Fruit fly (Drosophila melanogaster) whole organism, embryonic: ENCODE results near the gene ScpX.

Source experiments
- Adf1 ChIP-seq: fragments of 200-800 bp; sonication (Bioruptor generic); IDR thresholded peaks from 2 replicates; pipeline ENCODE4 v1.3.6; 2022; ENCODE audit warnings: missing biosample characterization, missing genetic modification characterization
- BEAF-32 ChIP-seq: fragments of 200-800 bp; sonication (Bioruptor generic); optimal IDR thresholded peaks from 3 replicates; lab custom pipeline; 2017; ENCODE audit warnings: missing biosample characterization, missing genetic modification characterization, mild to moderate bottlenecking, moderate library complexity, missing genetic modification reagents
- CG10431 ChIP-seq: fragments of 200-800 bp; sonication (Bioruptor generic); optimal IDR thresholded peaks from 3 replicates; lab custom pipeline; 2018; ENCODE audit warnings: missing biosample characterization, mild to moderate bottlenecking, missing genetic modification characterization
- CG11504 ChIP-seq: fragments of 200-800 bp; sonication (Bioruptor generic); optimal IDR thresholded peaks from 3 replicates; lab custom pipeline; 2019; ENCODE audit warnings: missing biosample characterization, mild to moderate bottlenecking, missing genetic modification characterization, moderate library complexity
- CG12236 ChIP-seq: fragments of 200-800 bp; sonication (Bioruptor generic); optimal IDR thresholded peaks from 2 replicates; lab custom pipeline; 2016; ENCODE audit warnings: missing biosample characterization, missing genetic modification characterization
- CG12744 ChIP-seq: fragments of 200-800 bp; sonication (Bioruptor generic); optimal IDR thresholded peaks from 2 replicates; lab custom pipeline; 2016; ENCODE audit warnings: missing biosample characterization, missing genetic modification characterization
- CG13296 ChIP-seq: fragments of 200-800 bp; sonication (Bioruptor generic); optimal IDR thresholded peaks from 3 replicates; lab custom pipeline; 2018; ENCODE audit warnings: missing biosample characterization, mild to moderate bottlenecking, missing genetic modification characterization
- CG13894 ChIP-seq: fragments of 200-800 bp; sonication (Bioruptor generic); optimal IDR thresholded peaks from 3 replicates; lab custom pipeline; 2018; ENCODE audit warnings: missing biosample characterization, mild to moderate bottlenecking, missing genetic modification characterization, moderate library complexity
- CG15696 ChIP-seq: fragments of 200-800 bp; sonication (Bioruptor generic); optimal IDR thresholded peaks from 2 replicates; lab custom pipeline; 2019; ENCODE audit warnings: missing biosample characterization, mild to moderate bottlenecking, missing genetic modification characterization, moderate library complexity
- CG18599 ChIP-seq: fragments of 200-800 bp; sonication (Bioruptor generic); optimal IDR thresholded peaks from 3 replicates; lab custom pipeline; 2017; ENCODE audit warnings: missing biosample characterization, missing genetic modification characterization, mild to moderate bottlenecking, moderate library complexity, missing genetic modification reagents
- CG2202 ChIP-seq: fragments of 200-800 bp; sonication (Bioruptor generic); optimal IDR thresholded peaks from 2 replicates; lab custom pipeline; 2018; ENCODE audit warnings: missing biosample characterization, mild to moderate bottlenecking, missing genetic modification characterization
- CG30020 ChIP-seq: fragments of 200-800 bp; optimal IDR thresholded peaks from 2 replicates; lab custom pipeline; 2019; ENCODE audit warnings: missing biosample characterization, mild to moderate bottlenecking, missing genetic modification characterization, moderate library complexity
- CG3065 ChIP-seq: fragments of 200-800 bp; sonication (Bioruptor generic); optimal IDR thresholded peaks from 2 replicates; lab custom pipeline; 2016; ENCODE audit warnings: missing biosample characterization, missing genetic modification characterization
- CG3163 ChIP-seq: fragments of 200-800 bp; sonication (Bioruptor generic); optimal IDR thresholded peaks from 3 replicates; lab custom pipeline; 2016; ENCODE audit warnings: missing biosample characterization, missing genetic modification characterization
- CG34224 ChIP-seq: fragments of 200-800 bp; sonication (Bioruptor generic); IDR thresholded peaks from 3 replicates; pipeline ENCODE4 v1.3.6; 2022; ENCODE audit warnings: missing biosample characterization, missing genetic modification characterization; ENCODE audit not compliant: partially characterized antibody
- CG3726 ChIP-seq: fragments of 200-800 bp; sonication (Bioruptor generic); IDR thresholded peaks from 3 replicates; pipeline ENCODE4, ENCODE4 v1.3.6; 2022; ENCODE audit warnings: missing biosample characterization, missing genetic modification characterization
- CG6765 ChIP-seq: fragments of 200-800 bp; sonication (Bioruptor generic); optimal IDR thresholded peaks from 3 replicates; lab custom pipeline; 2017; ENCODE audit warnings: missing biosample characterization, mild to moderate bottlenecking, missing genetic modification characterization
- CG6854 ChIP-seq: fragments of 200-800 bp; sonication (Bioruptor generic); optimal IDR thresholded peaks from 3 replicates; lab custom pipeline; 2017; ENCODE audit warnings: missing biosample characterization, mild to moderate bottlenecking, missing genetic modification characterization
- CG7271 ChIP-seq: fragments of 200-800 bp; sonication (Bioruptor generic); optimal IDR thresholded peaks from 2 replicates; lab custom pipeline; 2018; ENCODE audit warnings: missing biosample characterization, mild to moderate bottlenecking, missing genetic modification characterization, moderate library complexity
- CG7556 ChIP-seq: fragments of 200-800 bp; sonication (Bioruptor generic); optimal IDR thresholded peaks from 2 replicates; lab custom pipeline; 2017; ENCODE audit warnings: missing biosample characterization, mild to moderate bottlenecking, missing genetic modification characterization
- CG7745 ChIP-seq: fragments of 200-800 bp; sonication (Bioruptor generic); optimal IDR thresholded peaks from 2 replicates; lab custom pipeline; 2018; ENCODE audit warnings: missing biosample characterization, mild to moderate bottlenecking, missing genetic modification characterization, moderate library complexity
- CG8290 ChIP-seq, 3 experiments: fragments of 200-800 bp; sonication (Bioruptor generic); optimal IDR thresholded peaks; 2 replicates each; lab custom pipeline; 2016 to 2019; ENCODE audit warnings: missing biosample characterization in 3 of 3, missing genetic modification characterization in 3 of 3, mild to moderate bottlenecking in 2 of 3, moderate library complexity in 1 of 3
- D ChIP-seq, 2 experiments: fragments of 200-800 bp in 1 of 2; fragments of >200 bp in 1 of 2; sonication (Bioruptor generic) in 1 of 2; optimal IDR thresholded peaks; 2 replicates in 1 of 2; 3 replicates in 1 of 2; lab custom pipeline; 2017; ENCODE audit warnings: mild to moderate bottlenecking in 1 of 2, missing biosample characterization in 1 of 2, missing genetic modification characterization in 1 of 2, missing genetic modification reagents in 1 of 2
- Dad ChIP-seq: fragments of 200-800 bp; sonication (Bioruptor generic); optimal IDR thresholded peaks from 3 replicates; lab custom pipeline; 2016; ENCODE audit warnings: missing biosample characterization, missing genetic modification characterization
- Fer1 ChIP-seq: fragments of 200-800 bp; sonication (Bioruptor generic); optimal IDR thresholded peaks from 2 replicates; lab custom pipeline; 2017; ENCODE audit warnings: missing biosample characterization, mild to moderate bottlenecking, missing genetic modification characterization
- HHEX ChIP-seq: fragments of 200-800 bp; sonication (Bioruptor generic); optimal IDR thresholded peaks from 3 replicates; lab custom pipeline; 2017; ENCODE audit warnings: missing biosample characterization, mild to moderate bottlenecking, missing genetic modification characterization, missing genetic modification reagents
- HLH4C ChIP-seq: fragments of 200-800 bp; sonication (Bioruptor generic); IDR thresholded peaks from 3 replicates; pipeline ENCODE4 v1.3.6; 2022; ENCODE audit warnings: missing biosample characterization, missing genetic modification characterization; ENCODE audit not compliant: partially characterized antibody
- Hr39 ChIP-seq: fragments of >200 bp; optimal IDR thresholded peaks from 2 replicates; lab custom pipeline; 2017
- Kr ChIP-seq: fragments of 200-800 bp; sonication (Bioruptor generic); optimal IDR thresholded peaks from 2 replicates; lab custom pipeline; 2017; ENCODE audit warnings: missing biosample characterization, mild to moderate bottlenecking, missing genetic modification characterization
- Mad ChIP-seq: fragments of 200-800 bp; sonication (Bioruptor generic); optimal IDR thresholded peaks from 2 replicates; lab custom pipeline; 2016; ENCODE audit warnings: missing biosample characterization, missing genetic modification characterization
- Optix ChIP-seq: fragments of 200-800 bp; sonication (Bioruptor generic); IDR thresholded peaks from 3 replicates; pipeline ENCODE4 v1.3.6; 2022; ENCODE audit warnings: missing biosample characterization, missing genetic modification characterization
- Rx ChIP-seq: fragments of 200-800 bp; sonication (Bioruptor generic); IDR thresholded peaks from 2 replicates; pipeline ENCODE4 v1.3.6; 2022; ENCODE audit warnings: missing biosample characterization, missing genetic modification characterization
- Sry-δ ChIP-seq: fragments of 200-800 bp; sonication (Bioruptor generic); optimal IDR thresholded peaks from 2 replicates; lab custom pipeline; 2016; ENCODE audit warnings: missing biosample characterization, missing genetic modification characterization
- caup ChIP-seq: fragments of 200-800 bp; sonication (Bioruptor generic); optimal IDR thresholded peaks from 3 replicates; lab custom pipeline; 2017; ENCODE audit warnings: missing biosample characterization, mild to moderate bottlenecking, missing genetic modification characterization, moderate library complexity; ENCODE audit not compliant: severe bottlenecking
- chif ChIP-seq, 2 experiments: fragments of 200-800 bp; sonication (Bioruptor generic); optimal IDR thresholded peaks; 3 replicates each; lab custom pipeline; 2016; ENCODE audit warnings: missing biosample characterization in 2 of 2, missing genetic modification characterization in 2 of 2
- ewg ChIP-seq: fragments of 200-800 bp; sonication (Bioruptor generic); optimal IDR thresholded peaks from 3 replicates; lab custom pipeline; 2017; ENCODE audit warnings: mild to moderate bottlenecking, missing biosample characterization, missing genetic modification reagents, missing genetic modification characterization
- fd96Cb ChIP-seq: fragments of 200-800 bp; sonication (Bioruptor generic); optimal IDR thresholded peaks from 2 replicates; lab custom pipeline; 2018; ENCODE audit warnings: missing biosample characterization, mild to moderate bottlenecking, missing genetic modification characterization, moderate library complexity
- fu2 ChIP-seq: fragments of 200-800 bp; sonication (Bioruptor generic); optimal IDR thresholded peaks from 2 replicates; lab custom pipeline; 2016; ENCODE audit warnings: missing biosample characterization, missing genetic modification characterization
- grn ChIP-seq: fragments of 200-800 bp; sonication (Bioruptor generic); optimal IDR thresholded peaks from 3 replicates; lab custom pipeline; 2017; ENCODE audit warnings: missing biosample characterization, missing genetic modification characterization
- jigr1 ChIP-seq: fragments of 200-800 bp; sonication (Bioruptor generic); IDR thresholded peaks from 3 replicates; pipeline ENCODE4 v1.3.6; 2022; ENCODE audit warnings: missing biosample characterization, missing genetic modification characterization
- lilli ChIP-seq: fragments of 200-800 bp; sonication (Bioruptor generic); optimal IDR thresholded peaks from 3 replicates; lab custom pipeline; 2016; ENCODE audit warnings: missing biosample characterization, missing genetic modification characterization
- nmo ChIP-seq: fragments of 200-800 bp; sonication (Bioruptor generic); optimal IDR thresholded peaks from 2 replicates; lab custom pipeline; 2018; ENCODE audit warnings: missing biosample characterization, mild to moderate bottlenecking, missing genetic modification characterization, moderate library complexity
- psq ChIP-seq: fragments of 200-800 bp; sonication (Bioruptor generic); optimal IDR thresholded peaks from 2 replicates; lab custom pipeline; 2017; ENCODE audit warnings: missing biosample characterization, missing genetic modification characterization
- pum ChIP-seq: fragments of 200-800 bp; sonication (Bioruptor generic); optimal IDR thresholded peaks from 2 replicates; lab custom pipeline; 2016; ENCODE audit warnings: missing biosample characterization, missing genetic modification characterization
- sens ChIP-seq: fragments of 200-800 bp; sonication (Bioruptor generic); peaks from one replicate; lab custom pipeline; 2016; ENCODE audit warnings: missing biosample characterization, missing genetic modification characterization
- trem ChIP-seq: fragments of 200-800 bp; optimal IDR thresholded peaks from 3 replicates; lab custom pipeline; 2019; ENCODE audit warnings: missing biosample characterization, mild to moderate bottlenecking, missing genetic modification characterization, moderate library complexity
- unpg ChIP-seq: fragments of 200-800 bp; sonication (Bioruptor generic); optimal IDR thresholded peaks from 3 replicates; lab custom pipeline; 2018; ENCODE audit warnings: missing biosample characterization, mild to moderate bottlenecking, missing genetic modification characterization, moderate library complexity
- wor ChIP-seq: fragments of 200-800 bp; sonication (Bioruptor generic); IDR thresholded peaks from 2 replicates; pipeline ENCODE4 v1.3.6; 2022; ENCODE audit warnings: missing biosample characterization, missing genetic modification characterization
- zen2 ChIP-seq: fragments of 200-800 bp; sonication (Bioruptor generic); IDR thresholded peaks from 3 replicates; pipeline ENCODE4 v1.3.6; 2022; ENCODE audit warnings: missing biosample characterization, missing genetic modification characterization; ENCODE audit not compliant: partially characterized antibody

Gene ScpX

dm6 chr2L:18789773-18790385, 41.1 kb upstream of the ScpX start (continued):
- TF ChIP-seq CG7745 (tag; lab: Kevin White, UChicago) (no peak), CG34224 (GFP tag; lab: Robert Waterston, UW) (no peak), psq (GFP tag; lab: Kevin White, UChicago) (no peak), unpg (GFP tag; lab: Kevin White, UChicago) (no peak), CG15696 (tag; lab: Kevin White, UChicago) (no peak), fd96Cb (no peak), CG3726 (no peak), CG7556 (no peak), CG13894 (tag; lab: Kevin White, UChicago) (no peak), sens (peak; percentile 55), CG3065 (GFP tag; lab: Kevin White, UChicago) (no peak), Mad (GFP tag; lab: Kevin White, UChicago) (no peak), CG8290 (GFP tag; optimal IDR thresholded peaks at IDR 0.05; lab: Kevin White, UChicago) (no peak), CG8290 (tag; optimal IDR thresholded peaks at IDR 0.05; lab: Kevin White, UChicago) (no peak), Adf1 (GFP tag; lab: Robert Waterston, UW) (no peak), CG7271 (no peak), Kr (no peak), chif (GFP tag; optimal IDR thresholded peaks at IDR 0.05; lab: Kevin White, UChicago) (no peak), lilli (GFP tag; lab: Kevin White, UChicago) (no peak), D (optimal IDR thresholded peaks at IDR 0.05; lab: Kevin White, UChicago) (no peak), D (GFP tag; optimal IDR thresholded peaks at IDR 0.05; lab: Kevin White, UChicago) (no peak), CG11504 (tag; lab: Kevin White, UChicago) (no peak), jigr1 (no peak), zen2 (GFP tag; lab: Robert Waterston, UW) (no peak), CG3163 (GFP tag; lab: Kevin White, UChicago) (no peak), Dad (no peak), grn (GFP tag; lab: Kevin White, UChicago) (peak; percentile 84), nmo (GFP tag; lab: Kevin White, UChicago) (no peak), BEAF-32 (GFP tag; lab: Kevin White, UChicago) (no peak), pum (GFP tag; lab: Kevin White, UChicago) (no peak), CG2202 (tag; lab: Kevin White, UChicago) (peak; percentile 8), CG10431 (GFP tag; lab: Kevin White, UChicago) (peak; percentile 58), fu2 (GFP tag; lab: Kevin White, UChicago) (no peak), Hr39 (lab: Kevin White, UChicago) (no peak), caup (GFP tag; lab: Kevin White, UChicago) (no peak), trem (tag; lab: Kevin White, UChicago) (no peak), CG13296 (GFP tag; lab: Kevin White, UChicago) (peak; percentile 5), Rx (GFP tag; lab: Robert Waterston, UW) (no peak), CG12744 (GFP tag; lab: Kevin White, UChicago) (no peak), HHEX (peak; percentile 2), CG6765 (GFP tag; lab: Kevin White, UChicago) (no peak), CG6854 (GFP tag; lab: Kevin White, UChicago) (peak; percentile 2), CG18599 (GFP tag; lab: Kevin White, UChicago) (peak; percentile 38), Optix (GFP tag; lab: Robert Waterston, UW) (no peak), Sry-δ (no peak), wor (GFP tag; lab: Robert Waterston, UW) (no peak), HLH4C (GFP tag; lab: Robert Waterston, UW) (no peak), CG12236 (GFP tag; lab: Kevin White, UChicago) (no peak), ewg (GFP tag; lab: Kevin White, UChicago) (no peak), CG30020 (tag; lab: Kevin White, UChicago) (no peak), Fer1 (GFP tag; lab: Kevin White, UChicago) (no peak)
